Worm (Caenorhabditis elegans): ENCODE results near the gene Y66A7A.7.

ce11 chrIII:11609568-11609967 is 19.7 kb downstream of the Y66A7A.7 start, which contains the start of gene Y66D12A.30:
- TF ChIP-seq C34B4.2 (tag; optimal IDR thresholded peaks at IDR 0.05) (no peak), ceh-82 (tag; optimal IDR thresholded peaks at IDR 0.05) (no peak), pax-3 (tag; optimal IDR thresholded peaks at IDR 0.05) (no peak), skn-1 (tag; optimal IDR thresholded peaks at IDR 0.05) (no peak), nhr-20 (tag; optimal IDR thresholded peaks at IDR 0.05) (no peak), alr-1 (tag; optimal IDR thresholded peaks at IDR 0.05; ENCODE audit: borderline replicate concordance) (no peak), ceh-63 (GFP tag; optimal IDR thresholded peaks at IDR 0.05) (no peak), nhr-11 (tag; optimal IDR thresholded peaks at IDR 0.05) (no peak), snpc-4 (tag; optimal IDR thresholded peaks at IDR 0.05) (no peak), aha-1 (tag; optimal IDR thresholded peaks at IDR 0.05) (no peak), ces-1 (GFP tag; optimal IDR thresholded peaks at IDR 0.05) (no peak), ama-1 (optimal IDR thresholded peaks at IDR 0.05) (no peak)

All from whole organism, L1 larva.